Worm (Caenorhabditis elegans) whole organism, L1 larva: Measurements from ENCODE around the gene col-121.

Experiments
- C34B4.2 ChIP-seq: sonication (generic microtip); optimal IDR thresholded peaks from 2 replicates; lab custom pipeline; 2017; ENCODE audit warnings: mild to moderate bottlenecking, missing genetic modification characterization, missing compliant biosample characterization
- F16B12.6 ChIP-seq: fragments of 150-350 bp; optimal IDR thresholded peaks from 2 replicates; lab custom pipeline; 2014; ENCODE audit warnings: missing biosample characterization, missing genetic modification characterization
- blmp-1 ChIP-seq: fragments of 150-350 bp; optimal IDR thresholded peaks from 2 replicates; lab custom pipeline; 2014; ENCODE audit warnings: missing biosample characterization, missing genetic modification characterization
- ceh-63 ChIP-seq: fragments of 200-800 bp; sonication (Bioruptor generic); optimal IDR thresholded peaks from 2 replicates; lab custom pipeline; 2018; ENCODE audit warnings: mild to moderate bottlenecking, missing genetic modification characterization, missing compliant biosample characterization
- ceh-8 ChIP-seq: fragments of 200-800 bp; sonication (Bioruptor generic); optimal IDR thresholded peaks from 2 replicates; lab custom pipeline; 2018; ENCODE audit warnings: mild to moderate bottlenecking, missing genetic modification characterization, moderate library complexity, missing compliant biosample characterization
- ceh-90 ChIP-seq: sonication (generic microtip); optimal IDR thresholded peaks from 2 replicates; lab custom pipeline; 2016; ENCODE audit warnings: missing genetic modification characterization, missing compliant biosample characterization
- ces-1 ChIP-seq: fragments of 150-350 bp; optimal IDR thresholded peaks from 2 replicates; lab custom pipeline; 2014; ENCODE audit warnings: missing biosample characterization, missing genetic modification reagents, missing genetic modification characterization
- efl-1 ChIP-seq, 4 experiments: fragments of 150-350 bp; optimal IDR thresholded peaks in 3 of 4; peaks in 1 of 4; 1 replicate in 1 of 4; 2 replicates in 3 of 4; lab custom pipeline; 2014; ENCODE audit warnings: missing biosample characterization in 2 of 4, missing genetic modification characterization in 2 of 4, missing genetic modification reagents in 2 of 4
- elt-2 ChIP-seq: sonication (generic microtip); optimal IDR thresholded peaks from 2 replicates; lab custom pipeline; 2016; ENCODE audit warnings: missing genetic modification characterization, mild to moderate bottlenecking, inconsistent platforms, missing compliant biosample characterization, missing genetic modification reagents
- fkh-4 ChIP-seq: sonication (generic microtip); optimal IDR thresholded peaks from 2 replicates; lab custom pipeline; 2016; ENCODE audit warnings: missing compliant biosample characterization, missing genetic modification characterization, borderline replicate concordance
- fos-1 ChIP-seq: fragments of 150-350 bp; optimal IDR thresholded peaks from 2 replicates; lab custom pipeline; 2014; ENCODE audit warnings: missing biosample characterization, missing genetic modification characterization
- grh-1 ChIP-seq: fragments of 200-800 bp; sonication (Bioruptor generic); IDR thresholded peaks from 2 replicates; pipeline ENCODE4 v1.3.6; 2022; ENCODE audit warnings: missing genetic modification reagents, missing genetic modification characterization, missing compliant biosample characterization
- lin-14 ChIP-seq: fragments of 200-800 bp; sonication (Bioruptor generic); optimal IDR thresholded peaks from 2 replicates; lab custom pipeline; 2018; ENCODE audit warnings: mild to moderate bottlenecking, missing genetic modification characterization, moderate library complexity, missing compliant biosample characterization
- lin-35 ChIP-seq, 2 experiments: fragments of 150-350 bp; optimal IDR thresholded peaks; 2 replicates each; lab custom pipeline; 2014; ENCODE audit warnings: missing biosample characterization in 2 of 2, missing genetic modification characterization in 2 of 2, missing genetic modification reagents in 2 of 2
- lir-3 ChIP-seq: sonication (generic microtip); optimal IDR thresholded peaks from 2 replicates; lab custom pipeline; 2016; ENCODE audit warnings: mild to moderate bottlenecking, missing genetic modification characterization, moderate library complexity, missing compliant biosample characterization; ENCODE audit not compliant: poor library complexity
- lsy-2 ChIP-seq, 2 experiments: fragments of 150-350 bp; optimal IDR thresholded peaks; 2 replicates each; lab custom pipeline; 2014; ENCODE audit warnings: missing biosample characterization in 2 of 2, missing genetic modification characterization in 2 of 2
- mep-1 ChIP-seq: fragments of 150-350 bp; optimal IDR thresholded peaks from 2 replicates; lab custom pipeline; 2014; ENCODE audit warnings: missing biosample characterization, missing genetic modification characterization
- nhr-12 ChIP-seq: sonication (generic microtip); optimal IDR thresholded peaks from 2 replicates; lab custom pipeline; 2017; ENCODE audit warnings: missing biosample characterization, missing genetic modification characterization
- nhr-20 ChIP-seq: sonication (generic microtip); optimal IDR thresholded peaks from 2 replicates; lab custom pipeline; 2016; ENCODE audit warnings: mild to moderate bottlenecking, missing genetic modification characterization, missing compliant biosample characterization
- nhr-71 ChIP-seq: sonication (generic microtip); optimal IDR thresholded peaks from 2 replicates; lab custom pipeline; 2016; ENCODE audit warnings: mild to moderate bottlenecking, missing genetic modification characterization, moderate library complexity, missing compliant biosample characterization
- nhr-76 ChIP-seq: sonication (generic microtip); optimal IDR thresholded peaks from 2 replicates; lab custom pipeline; 2017; ENCODE audit warnings: missing biosample characterization, missing genetic modification characterization
- nhr-85 ChIP-seq: sonication (generic microtip); peaks from one replicate; lab custom pipeline; 2016; ENCODE audit warnings: missing genetic modification characterization, inconsistent platforms, missing compliant biosample characterization
- nhr-90 ChIP-seq: sonication (generic microtip); optimal IDR thresholded peaks from 2 replicates; lab custom pipeline; 2016; ENCODE audit warnings: mild to moderate bottlenecking, missing genetic modification characterization, missing compliant biosample characterization; ENCODE audit not compliant: poor library complexity
- pax-3 ChIP-seq: fragments of 200-800 bp; sonication (Bioruptor generic); optimal IDR thresholded peaks from 2 replicates; lab custom pipeline; 2018; ENCODE audit warnings: mild to moderate bottlenecking, missing genetic modification characterization, moderate library complexity, missing compliant biosample characterization
- rnt-1 ChIP-seq: sonication (generic microtip); optimal IDR thresholded peaks from 2 replicates; lab custom pipeline; 2016; ENCODE audit warnings: mild to moderate bottlenecking, missing genetic modification characterization, moderate library complexity, missing compliant biosample characterization
- skn-1 ChIP-seq: fragments of 150-350 bp; optimal IDR thresholded peaks from 2 replicates; lab custom pipeline; 2014; ENCODE audit warnings: missing biosample characterization, missing genetic modification characterization
- snpc-4 ChIP-seq: fragments of 150-350 bp; optimal IDR thresholded peaks from 2 replicates; lab custom pipeline; 2014; ENCODE audit warnings: missing biosample characterization, missing genetic modification characterization
- snu-23 ChIP-seq: sonication (generic microtip); optimal IDR thresholded peaks from 2 replicates; lab custom pipeline; 2016; ENCODE audit warnings: missing genetic modification characterization, missing compliant biosample characterization
- sptf-1 ChIP-seq: fragments of 150-350 bp; optimal IDR thresholded peaks from 2 replicates; lab custom pipeline; 2014; ENCODE audit warnings: missing biosample characterization, missing genetic modification characterization
- swsn-7 ChIP-seq: sonication (generic microtip); optimal IDR thresholded peaks from 2 replicates; lab custom pipeline; 2016; ENCODE audit warnings: missing genetic modification characterization, missing compliant biosample characterization
- tlp-1 ChIP-seq: fragments of 150-350 bp; optimal IDR thresholded peaks from 2 replicates; lab custom pipeline; 2014; ENCODE audit warnings: missing biosample characterization, missing genetic modification characterization
- unc-98 ChIP-seq: fragments of 200-800 bp; sonication (Bioruptor generic); IDR thresholded peaks from 2 replicates; pipeline ENCODE4 v1.3.6; 2022; ENCODE audit warnings: missing genetic modification characterization, missing compliant biosample characterization
- vab-15 ChIP-seq: sonication (generic microtip); optimal IDR thresholded peaks from 2 replicates; lab custom pipeline; 2017; ENCODE audit warnings: missing genotype, mild to moderate bottlenecking, missing genetic modification characterization, missing compliant biosample characterization
- xbp-1 ChIP-seq: sonication (generic microtip); optimal IDR thresholded peaks from 2 replicates; lab custom pipeline; 2016; ENCODE audit warnings: missing genetic modification characterization, missing compliant biosample characterization
- zag-1 ChIP-seq: fragments of 150-350 bp; optimal IDR thresholded peaks from 2 replicates; lab custom pipeline; 2014; ENCODE audit warnings: missing biosample characterization, missing genetic modification characterization
- zip-4 ChIP-seq: fragments of 200-800 bp; sonication (Bioruptor generic); optimal IDR thresholded peaks from 2 replicates; lab custom pipeline; 2018; ENCODE audit warnings: mild to moderate bottlenecking, missing genetic modification characterization, moderate library complexity, missing compliant biosample characterization
- ztf-4 ChIP-seq: fragments of 150-350 bp; optimal IDR thresholded peaks from 2 replicates; lab custom pipeline; 2014; ENCODE audit warnings: missing biosample characterization, missing genetic modification characterization

Gene col-121

ce11 chrIV:9371126-9371525 is 24.9 kb downstream of the col-121 start, which contains the start of gene fbxc-58:
Gene fbxc-58 (plus strand): TSS chrIV:9371508.
- TF ChIP-seq blmp-1 = no peak
- no peak for TF ChIP-seq lsy-2 (tag; optimal IDR thresholded peaks at IDR 0.05; lab: Kevin White, UChicago)
- no peak for TF ChIP-seq nhr-76 (tag; lab: Kevin White, UChicago)
- TF ChIP-seq C34B4.2 = no peak
- no peak for TF ChIP-seq efl-1 (optimal IDR thresholded peaks at IDR 0.05; lab: Kevin White, UChicago)
- peak in 1 of 2 experiments; percentile 45 for TF ChIP-seq efl-1 (GFP tag; optimal IDR thresholded peaks at IDR 0.05 in 1 of 2; lab: Kevin White, UChicago)
- TF ChIP-seq zag-1 (tag; lab: Kevin White, UChicago) = no peak
- TF ChIP-seq fos-1 = no peak
- peak; percentile 46 for TF ChIP-seq skn-1 (tag; lab: Kevin White, UChicago)
- no peak for TF ChIP-seq xbp-1 (tag; lab: Kevin White, UChicago)
- TF ChIP-seq nhr-12 (tag; lab: Kevin White, UChicago) = no peak
- TF ChIP-seq ztf-4 (tag; lab: Kevin White, UChicago) = no peak

DNA sequence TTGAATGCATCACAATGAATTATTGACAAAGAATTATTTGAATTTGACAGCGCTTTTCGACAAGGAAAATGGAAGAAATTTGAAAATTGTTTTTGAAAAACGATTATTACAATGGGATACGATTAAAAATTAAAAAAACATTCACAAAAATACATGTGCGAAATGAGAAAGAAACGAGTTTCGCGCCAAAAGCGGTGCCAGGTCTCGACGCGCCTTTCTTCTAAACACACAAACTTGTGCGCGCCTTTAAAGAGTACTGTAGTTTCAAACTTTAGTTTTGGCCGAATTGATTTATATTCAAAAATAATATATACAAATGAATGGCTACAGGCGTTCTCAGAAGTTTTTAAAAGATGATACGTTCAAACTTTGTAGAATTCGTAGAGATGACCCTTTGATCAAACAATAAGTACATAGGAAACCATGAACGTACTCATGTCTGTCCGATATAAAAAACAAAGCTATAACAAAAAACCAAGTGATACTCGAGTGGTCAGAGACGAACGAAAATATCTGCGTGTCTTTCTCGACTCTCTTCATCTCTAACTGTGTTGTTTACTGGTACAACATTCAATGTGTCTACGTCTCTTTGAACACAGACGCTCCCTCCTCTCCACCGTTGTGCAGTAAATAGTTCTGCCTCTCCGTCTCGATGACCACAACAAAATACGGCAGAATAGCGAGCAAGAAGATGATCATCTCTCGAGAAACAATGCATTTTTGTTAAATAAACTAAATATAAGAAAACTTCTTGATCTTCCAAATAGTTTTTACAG is 28.0 kb downstream of the col-121 start:
- peak in 1 of 2 experiments; percentile 45 for TF ChIP-seq lsy-2 (tag; optimal IDR thresholded peaks at IDR 0.05; lab: Kevin White, UChicago)
- TF ChIP-seq mep-1 = peak; percentile 16
- peak; percentile 36 for TF ChIP-seq rnt-1 (tag; lab: Kevin White, UChicago)
- TF ChIP-seq nhr-90 = no peak
- peak in 1 of 2 experiments; percentile 55 for TF ChIP-seq lin-35 (GFP tag; optimal IDR thresholded peaks at IDR 0.05; lab: Kevin White, UChicago)
- TF ChIP-seq snu-23 (GFP tag; lab: Kevin White, UChicago) = peak; percentile 41
- peak; percentile 62 for TF ChIP-seq nhr-85 (tag; lab: Kevin White, UChicago)
- TF ChIP-seq efl-1 (optimal IDR thresholded peaks at IDR 0.05; lab: Kevin White, UChicago) = peak; percentile 19 to 40
- peak in 1 of 2 experiments; percentile 48 for TF ChIP-seq efl-1 (GFP tag; optimal IDR thresholded peaks at IDR 0.05 in 1 of 2; lab: Kevin White, UChicago)
- TF ChIP-seq lin-14 (GFP tag; lab: Kevin White, UChicago) = peak; percentile 59
- TF ChIP-seq ceh-63 (GFP tag; lab: Kevin White, UChicago) = no peak
- peak; percentile 9 for TF ChIP-seq nhr-71

DNA sequence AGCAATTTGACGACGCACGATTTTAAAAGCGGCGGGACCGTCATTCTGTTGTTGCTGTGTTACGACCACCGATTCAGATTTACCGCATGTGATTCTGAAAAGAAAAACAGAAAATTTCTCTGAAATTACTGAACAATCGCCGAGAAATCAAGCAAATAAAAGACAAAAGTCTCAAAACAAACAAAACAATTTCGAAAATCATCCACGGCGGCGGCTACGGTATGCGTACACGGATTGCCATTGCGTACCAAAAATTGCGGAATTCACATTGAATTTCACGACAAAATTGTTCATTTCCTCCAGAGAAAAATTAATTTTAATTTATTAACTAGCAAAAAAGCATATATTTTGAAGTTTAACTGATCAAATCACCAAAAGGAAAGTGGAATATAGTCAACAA is 29.6 kb downstream of the col-121 start, which contains the start of gene pezo-1:
Gene pezo-1, minus strand, starts transcription at position 101 of the 400 bp plus-strand sequence.
- TF ChIP-seq snpc-4 (tag; lab: Kevin White, UChicago) (no peak), nhr-20 (tag; lab: Kevin White, UChicago) (no peak), zip-4 (GFP tag; lab: Kevin White, UChicago) (no peak), ceh-90 (tag; lab: Kevin White, UChicago) (no peak), lir-3 (tag; lab: Kevin White, UChicago) (no peak), fkh-4 (no peak), zag-1 (tag; lab: Kevin White, UChicago) (no peak), ces-1 (no peak), efl-1 (optimal IDR thresholded peaks at IDR 0.05; lab: Kevin White, UChicago) (no peak), efl-1 (GFP tag; optimal IDR thresholded peaks at IDR 0.05 in 1 of 2; lab: Kevin White, UChicago) (peak in 1 of 2 experiments; percentile 30), ceh-8 (GFP tag; lab: Kevin White, UChicago) (no peak), elt-2 (tag; lab: Kevin White, UChicago) (no peak), grh-1 (GFP tag; lab: Robert Waterston, UW) (no peak), sptf-1 (tag; lab: Kevin White, UChicago) (no peak), lin-35 (GFP tag; optimal IDR thresholded peaks at IDR 0.05; lab: Kevin White, UChicago) (no peak), nhr-71 (no peak), nhr-12 (tag; lab: Kevin White, UChicago) (no peak), tlp-1 (no peak), F16B12.6 (peak; percentile 6), pax-3 (tag; lab: Kevin White, UChicago) (no peak), lin-14 (GFP tag; lab: Kevin White, UChicago) (no peak), lsy-2 (tag; optimal IDR thresholded peaks at IDR 0.05; lab: Kevin White, UChicago) (peak in 1 of 2 experiments; percentile 43), swsn-7 (tag; lab: Kevin White, UChicago) (no peak), nhr-85 (tag; lab: Kevin White, UChicago) (no peak), C34B4.2 (no peak), vab-15 (tag; lab: Kevin White, UChicago) (no peak), unc-98 (GFP tag; lab: Robert Waterston, UW) (no peak)
